Worm (Caenorhabditis elegans) whole organism, young adult: ENCODE data around the gene R10H10.3.

ENCODE experiments used
- Y67H2A.10 ChIP-seq: fragments of 200-800 bp; sonication (Bioruptor generic); conservative IDR thresholded peaks from 2 replicates; pipeline ENCODE4 v1.3.6; 2022; ENCODE audit warnings: missing genetic modification reagents, missing genetic modification characterization, missing compliant biosample characterization
- fkh-3 ChIP-seq: sonication (generic microtip); optimal IDR thresholded peaks from 2 replicates; lab custom pipeline; 2016; ENCODE audit warnings: mild to moderate bottlenecking, missing genetic modification characterization, missing compliant biosample characterization
- lin-35 ChIP-seq, 3 experiments: fragments of 150-350 bp in 2 of 3; sonication (generic microtip) in 1 of 3; optimal IDR thresholded peaks; 2 replicates each; lab custom pipeline; 2014 to 2018; ENCODE audit warnings: missing biosample characterization in 3 of 3, missing genetic modification characterization in 3 of 3, missing genetic modification reagents in 3 of 3
- tbp1 ChIP-seq: fragments of 200-800 bp; sonication (Bioruptor generic); optimal IDR thresholded peaks from 2 replicates; lab custom pipeline; 2018; ENCODE audit warnings: mild to moderate bottlenecking, missing genetic modification characterization, missing compliant biosample characterization

- TF ChIP-seq Y67H2A.10 (GFP tag; lab: Robert Waterston, UW) (no peak), fkh-3 (tag; lab: Kevin White, UChicago) (no peak), lin-35 (GFP tag; optimal IDR thresholded peaks at IDR 0.05; lab: Kevin White, UChicago) (no peak), tbp1 (no peak)
These were observed 50.6 kb downstream of the R10H10.3 start, which contains the start of gene F13B12.3 for ce11 chrIV:10438901-10439300.
